Worm (Caenorhabditis elegans) whole organism, young adult: ENCODE results near the gene octr-1.

Experiments
- B0019.2 ChIP-seq: fragments of 200-800 bp; sonication (Bioruptor generic); conservative IDR thresholded peaks from 2 replicates; pipeline ENCODE4 v1.3.6; 2022; ENCODE audit warnings: missing genetic modification reagents, missing genetic modification characterization, missing compliant biosample characterization
- F10E7.11 ChIP-seq: sonication (generic microtip); optimal IDR thresholded peaks from 2 replicates; lab custom pipeline; 2017; ENCODE audit warnings: mild to moderate bottlenecking, missing genetic modification characterization, moderate library complexity, missing compliant biosample characterization
- F37B4.10 ChIP-seq: fragments of 200-800 bp; sonication (Bioruptor generic); IDR thresholded peaks from 2 replicates; pipeline ENCODE4 v1.3.6; 2022; ENCODE audit warnings: missing genetic modification characterization, missing compliant biosample characterization
- akir-1 ChIP-seq: fragments of 200-800 bp; sonication (Bioruptor generic); optimal IDR thresholded peaks from 2 replicates; lab custom pipeline; 2018; ENCODE audit warnings: mild to moderate bottlenecking, missing genetic modification characterization, moderate library complexity, missing compliant biosample characterization
- atf-7 ChIP-seq: sonication (generic microtip); optimal IDR thresholded peaks from 2 replicates; lab custom pipeline; 2017; ENCODE audit warnings: mild to moderate bottlenecking, missing genetic modification characterization, missing compliant biosample characterization
- cebp-1 ChIP-seq, 2 experiments: fragments of 200-800 bp in 1 of 2; sonication (Bioruptor generic) in 1 of 2; sonication (generic microtip) in 1 of 2; IDR thresholded peaks in 1 of 2; optimal IDR thresholded peaks in 1 of 2; 2 replicates each; pipeline versions ENCODE4 v1.3.6 to Lab custom; 2017 to 2022; ENCODE audit warnings: missing compliant biosample characterization in 2 of 2, missing genetic modification characterization in 2 of 2, mild to moderate bottlenecking in 1 of 2, missing genetic modification reagents in 1 of 2, moderate library complexity in 1 of 2
- ceh-40 ChIP-seq: fragments of 200-800 bp; sonication (Bioruptor generic); IDR thresholded peaks from 2 replicates; pipeline ENCODE4 v1.3.6; 2022; ENCODE audit warnings: missing genetic modification characterization, missing compliant biosample characterization
- ceh-91 ChIP-seq: fragments of 200-800 bp; sonication (Bioruptor generic); IDR thresholded peaks from 2 replicates; pipeline ENCODE4 v1.3.6; 2022; ENCODE audit warnings: missing genetic modification reagents, missing genetic modification characterization, missing compliant biosample characterization
- chd-7 ChIP-seq: sonication (generic microtip); optimal IDR thresholded peaks from 2 replicates; lab custom pipeline; 2016; ENCODE audit warnings: mild to moderate bottlenecking, missing genetic modification characterization, moderate library complexity, missing compliant biosample characterization
- dox-1 ChIP-seq: fragments of 200-800 bp; sonication (Bioruptor generic); IDR thresholded peaks from 2 replicates; pipeline ENCODE4 v1.3.6; 2022; ENCODE audit warnings: missing genetic modification reagents, missing genetic modification characterization, missing compliant biosample characterization
- dpl-1 ChIP-seq: fragments of 150-350 bp; optimal IDR thresholded peaks from 2 replicates; lab custom pipeline; 2014; ENCODE audit warnings: missing biosample characterization, missing genetic modification reagents, missing genetic modification characterization
- efl-1 ChIP-seq: fragments of 150-350 bp; optimal IDR thresholded peaks from 2 replicates; lab custom pipeline; 2014; ENCODE audit warnings: missing biosample characterization, missing genetic modification reagents, missing genetic modification characterization
- gei-17 ChIP-seq: fragments of 200-800 bp; sonication (Bioruptor generic); optimal IDR thresholded peaks from 2 replicates; lab custom pipeline; 2018; ENCODE audit warnings: mild to moderate bottlenecking, missing genetic modification characterization, missing compliant biosample characterization
- hlh-26 ChIP-seq: fragments of 200-800 bp; sonication (Bioruptor generic); conservative IDR thresholded peaks from 2 replicates; pipeline ENCODE4 v1.3.6; 2022; ENCODE audit warnings: missing genetic modification reagents, missing genetic modification characterization, missing compliant biosample characterization
- let-607 ChIP-seq, 2 experiments: fragments of 200-800 bp in 1 of 2; sonication (Bioruptor generic) in 1 of 2; sonication (generic microtip) in 1 of 2; optimal IDR thresholded peaks; 2 replicates each; lab custom pipeline; 2016 to 2018; ENCODE audit warnings: mild to moderate bottlenecking in 2 of 2, missing compliant biosample characterization in 2 of 2, missing genetic modification characterization in 2 of 2, moderate library complexity in 2 of 2, missing genotype in 1 of 2
- lin-26 ChIP-seq: fragments of 200-800 bp; sonication (Bioruptor generic); IDR thresholded peaks from 2 replicates; pipeline ENCODE4 v1.3.6; 2022; ENCODE audit warnings: missing genetic modification reagents, missing genetic modification characterization, missing compliant biosample characterization
- lin-40 ChIP-seq: sonication (generic microtip); optimal IDR thresholded peaks from 2 replicates; lab custom pipeline; 2016; ENCODE audit warnings: missing genetic modification characterization, mild to moderate bottlenecking, missing compliant biosample characterization, missing genotype, missing genetic modification reagents
- lin-54 ChIP-seq: fragments of 200-800 bp; sonication (Bioruptor generic); optimal IDR thresholded peaks from 2 replicates; lab custom pipeline; 2018; ENCODE audit warnings: mild to moderate bottlenecking, missing genetic modification characterization, missing compliant biosample characterization
- lir-1 ChIP-seq: fragments of 200-800 bp; sonication (Bioruptor generic); conservative IDR thresholded peaks from 2 replicates; pipeline ENCODE4 v1.3.6; 2022; ENCODE audit warnings: missing genetic modification reagents, missing genetic modification characterization, missing compliant biosample characterization
- lsl-1 ChIP-seq: fragments of 200-800 bp; sonication (Bioruptor generic); optimal IDR thresholded peaks from 2 replicates; lab custom pipeline; 2018; ENCODE audit warnings: mild to moderate bottlenecking, missing genetic modification characterization, moderate library complexity, missing compliant biosample characterization
- lsy-27 ChIP-seq: sonication (generic microtip); optimal IDR thresholded peaks from 2 replicates; lab custom pipeline; 2017; ENCODE audit warnings: missing genetic modification characterization, mild to moderate bottlenecking, missing compliant biosample characterization, antibody characterized with exemption, missing genotype, borderline replicate concordance; ENCODE audit not compliant: insufficient read depth
- madf-3 ChIP-seq: fragments of 200-800 bp; sonication (Bioruptor generic); IDR thresholded peaks from 2 replicates; pipeline ENCODE4 v1.3.6; 2022; ENCODE audit warnings: missing genetic modification reagents, missing genetic modification characterization, missing compliant biosample characterization
- mcd-1 ChIP-seq: fragments of 200-800 bp; sonication (Bioruptor generic); IDR thresholded peaks from 2 replicates; pipeline ENCODE4 v1.3.6; 2022; ENCODE audit warnings: missing genetic modification reagents, missing genetic modification characterization, missing compliant biosample characterization
- nfya-1 ChIP-seq: sonication (generic microtip); optimal IDR thresholded peaks from 2 replicates; lab custom pipeline; 2017; ENCODE audit warnings: antibody characterized with exemption, missing compliant biosample characterization, missing genetic modification characterization, borderline replicate concordance; ENCODE audit not compliant: insufficient read depth
- nhr-27 ChIP-seq: fragments of 200-800 bp; sonication (Bioruptor generic); optimal IDR thresholded peaks from 2 replicates; lab custom pipeline; 2018; ENCODE audit warnings: mild to moderate bottlenecking, missing genetic modification characterization, moderate library complexity, missing compliant biosample characterization
- nhr-80 ChIP-seq: sonication (generic microtip); optimal IDR thresholded peaks from 2 replicates; lab custom pipeline; 2016; ENCODE audit warnings: missing genetic modification characterization, missing compliant biosample characterization
- pbrm-1 ChIP-seq: fragments of 200-800 bp; sonication (Bioruptor generic); IDR thresholded peaks from 2 replicates; pipeline ENCODE4 v1.3.6; 2022; ENCODE audit warnings: missing genetic modification reagents, missing genetic modification characterization, missing compliant biosample characterization
- sdz-38 ChIP-seq: sonication (generic microtip); optimal IDR thresholded peaks from 2 replicates; lab custom pipeline; 2016; ENCODE audit warnings: missing genotype, missing genetic modification characterization, missing compliant biosample characterization
- snpc-3.4 ChIP-seq: sonication (generic microtip); optimal IDR thresholded peaks from 2 replicates; lab custom pipeline; 2017; ENCODE audit warnings: missing genetic modification characterization, mild to moderate bottlenecking, missing compliant biosample characterization, antibody characterized with exemption, moderate library complexity, missing genotype, missing genetic modification reagents
- tbx-9 ChIP-seq: sonication (generic microtip); optimal IDR thresholded peaks from 2 replicates; lab custom pipeline; 2016; ENCODE audit warnings: borderline replicate concordance, missing genetic modification characterization, inconsistent platforms, missing compliant biosample characterization
- zim-3 ChIP-seq: sonication (generic microtip); optimal IDR thresholded peaks from 2 replicates; lab custom pipeline; 2017; ENCODE audit warnings: mild to moderate bottlenecking, missing genetic modification characterization, moderate library complexity, missing compliant biosample characterization
- ztf-18 ChIP-seq: sonication (generic microtip); optimal IDR thresholded peaks from 2 replicates; lab custom pipeline; 2016; ENCODE audit warnings: missing genotype, mild to moderate bottlenecking, missing genetic modification characterization, missing compliant biosample characterization
- ztf-26 ChIP-seq: sonication (generic microtip); optimal IDR thresholded peaks from 2 replicates; lab custom pipeline; 2017; ENCODE audit warnings: missing genetic modification characterization, missing compliant biosample characterization
- ztf-3 ChIP-seq: fragments of 200-800 bp; sonication (Bioruptor generic); optimal IDR thresholded peaks from 2 replicates; lab custom pipeline; 2018; ENCODE audit warnings: mild to moderate bottlenecking, missing genetic modification characterization, missing compliant biosample characterization

octr-1 gene

DNA sequence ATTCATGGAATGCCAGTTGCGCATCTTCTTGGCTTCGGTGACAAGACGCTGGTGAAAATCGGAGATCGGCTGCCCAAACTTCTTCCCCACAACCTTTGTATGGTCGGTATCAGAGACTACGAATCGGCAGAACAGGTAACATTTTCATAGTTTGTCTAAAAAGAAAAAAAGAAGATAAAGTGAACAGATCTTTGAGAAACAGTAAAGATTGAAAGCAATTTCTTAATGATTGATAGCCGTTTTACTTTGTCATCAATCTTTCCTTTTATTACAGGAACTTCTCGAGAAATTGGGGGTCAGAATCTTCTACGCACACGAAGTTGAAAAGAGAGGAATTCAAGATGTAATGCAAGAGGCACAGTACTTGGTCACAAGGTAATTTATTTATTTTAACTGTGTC lies 20.0 kb upstream of the octr-1 start:
- TF ChIP-seq lin-26 (GFP tag; lab: Robert Waterston, UW): no peak
- TF ChIP-seq atf-7 (tag; lab: Kevin White, UChicago): no peak
- no peak for TF ChIP-seq let-607 (tag; optimal IDR thresholded peaks at IDR 0.05; lab: Kevin White, UChicago)
- peak; percentile 9 for TF ChIP-seq ztf-26 (tag; lab: Kevin White, UChicago)

DNA sequence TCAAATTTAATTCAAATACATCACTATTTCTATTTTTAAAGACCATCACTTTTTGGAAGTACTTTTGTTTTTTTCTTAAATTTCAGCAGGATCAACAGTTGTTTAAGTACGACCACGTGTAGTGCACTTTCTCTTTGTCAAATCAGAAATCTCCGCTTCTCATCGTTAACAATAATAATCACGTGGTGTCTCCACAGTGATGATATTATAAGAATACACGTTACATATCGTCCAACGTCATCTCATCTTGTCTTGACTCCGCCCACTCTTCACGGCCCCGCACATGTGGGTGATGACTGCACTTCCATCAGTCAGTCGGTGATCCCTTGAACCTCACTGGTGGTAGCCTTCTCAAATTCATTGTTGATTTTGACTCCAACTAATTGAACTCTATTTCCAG lies 18.9 kb upstream of the octr-1 start, which contains the start of gene argn-1:
Gene argn-1, plus strand, starts transcription at position 83 of the 400 bp plus-strand sequence.
- TF ChIP-seq F37B4.10 (GFP tag; lab: Robert Waterston, UW) (no peak), zim-3 (no peak), lin-54 (GFP tag; lab: Kevin White, UChicago) (no peak), lir-1 (no peak), nhr-27 (tag; lab: Kevin White, UChicago) (no peak), ztf-3 (no peak), dox-1 (GFP tag; lab: Robert Waterston, UW) (no peak), pbrm-1 (no peak), lin-26 (GFP tag; lab: Robert Waterston, UW) (no peak), efl-1 (GFP tag; lab: Kevin White, UChicago) (no peak), ztf-26 (tag; lab: Kevin White, UChicago) (peak; percentile 64), ztf-18 (tag; lab: Kevin White, UChicago) (no peak), lsy-27 (tag; lab: Kevin White, UChicago) (no peak), B0019.2 (GFP tag; lab: Robert Waterston, UW) (no peak), sdz-38 (tag; lab: Kevin White, UChicago) (no peak), lin-40 (tag; lab: Kevin White, UChicago) (peak; percentile 13), nhr-80 (tag; lab: Kevin White, UChicago) (no peak)

DNA sequence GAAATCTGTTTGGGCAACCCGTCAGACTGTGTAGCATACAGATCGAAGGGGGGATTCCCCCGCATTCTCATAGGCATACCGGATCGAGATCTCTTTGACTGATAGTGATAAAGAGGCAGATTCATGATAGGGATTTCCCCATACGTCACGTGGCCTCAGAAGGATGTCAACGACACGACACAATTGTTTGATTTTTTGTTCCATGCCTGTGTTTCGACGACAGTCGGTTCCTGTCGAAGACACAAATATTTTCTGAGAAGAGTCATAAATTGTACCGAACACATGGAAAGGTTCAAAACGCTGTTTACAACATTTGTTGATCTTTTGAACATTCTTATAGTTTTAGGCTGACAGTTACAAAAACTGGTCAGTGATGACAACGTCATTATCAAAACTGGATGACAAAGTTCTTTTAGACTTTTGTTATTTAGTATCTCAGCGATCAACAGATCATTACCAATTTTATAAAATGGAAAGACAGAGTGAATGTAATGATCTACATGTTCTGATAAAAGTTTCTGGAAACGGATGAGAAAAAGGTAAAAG lies 17.4 kb upstream of the octr-1 start:
- TF ChIP-seq lin-26 (GFP tag; lab: Robert Waterston, UW) (peak; percentile 52; the same call in 1 of the 2 replicates), ztf-26 (tag; lab: Kevin White, UChicago) (peak; percentile 27), gei-17 (GFP tag; lab: Kevin White, UChicago) (no peak)

DNA sequence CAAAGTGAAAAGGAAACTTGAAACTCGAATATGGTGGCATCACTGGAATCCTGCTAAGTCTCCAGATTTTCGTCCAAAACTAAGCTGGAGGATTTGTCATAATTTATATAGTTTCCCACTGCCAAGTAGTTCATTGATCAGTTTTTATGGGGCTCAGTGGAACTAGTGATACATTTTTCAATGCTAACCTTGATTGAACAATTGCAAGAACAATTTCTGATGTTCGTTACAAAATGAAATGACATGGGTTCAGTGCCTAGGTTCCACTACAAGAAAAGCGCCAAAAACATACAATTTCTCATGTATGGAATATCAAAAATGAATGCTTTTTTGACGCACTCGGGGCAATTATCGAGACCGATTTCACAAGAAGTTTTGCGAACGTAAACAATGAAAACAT lies 10.7 kb upstream of the octr-1 start:
- TF ChIP-seq nfya-1 (no peak), akir-1 (GFP tag; lab: Kevin White, UChicago) (no peak)

DNA sequence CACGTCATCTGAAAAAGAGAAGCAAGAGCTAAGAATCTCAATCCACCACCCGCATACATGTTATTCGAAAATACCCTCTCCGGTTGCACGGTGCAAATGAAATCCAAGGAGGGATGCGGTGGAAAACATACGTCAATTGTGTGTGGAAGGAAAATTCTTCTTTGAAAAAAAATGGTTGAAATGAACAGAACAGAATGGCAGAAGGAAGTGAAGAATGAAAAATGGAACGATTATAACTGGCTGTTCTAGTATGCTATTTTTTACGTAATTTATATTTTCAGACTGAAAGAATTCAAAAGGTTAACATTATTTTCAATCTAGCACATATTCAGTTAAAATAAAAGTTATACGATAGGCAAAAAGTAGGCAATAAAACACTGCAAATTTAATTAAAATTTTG lies 4.9 kb upstream of the octr-1 start:
- no peak for TF ChIP-seq chd-7 (tag; lab: Kevin White, UChicago)
- no peak for TF ChIP-seq nhr-27 (tag; lab: Kevin White, UChicago)
- no peak for TF ChIP-seq ceh-91 (GFP tag; lab: Robert Waterston, UW)
- no peak for TF ChIP-seq cebp-1 (GFP tag; IDR thresholded peaks at IDR 0.05; lab: Robert Waterston, UW)
- no peak for TF ChIP-seq cebp-1 (tag; optimal IDR thresholded peaks at IDR 0.05; lab: Kevin White, UChicago)
- TF ChIP-seq mcd-1 (GFP tag; lab: Robert Waterston, UW): no peak
- TF ChIP-seq F10E7.11: no peak
- TF ChIP-seq hlh-26 (GFP tag; lab: Robert Waterston, UW): no peak
- no peak for TF ChIP-seq dpl-1 (GFP tag; lab: Kevin White, UChicago)
- no peak for TF ChIP-seq madf-3 (GFP tag; lab: Robert Waterston, UW)
- no peak for TF ChIP-seq lin-54 (GFP tag; lab: Kevin White, UChicago)
- no peak for TF ChIP-seq tbx-9 (tag; lab: Kevin White, UChicago)
- TF ChIP-seq lsl-1 (GFP tag; lab: Kevin White, UChicago): no peak
- no peak for TF ChIP-seq snpc-3.4 (tag; lab: Kevin White, UChicago)
- no peak for TF ChIP-seq ceh-40 (GFP tag; lab: Robert Waterston, UW)
